Worm (Caenorhabditis elegans) whole organism, mixed stage, embryonic: ENCODE measurements around the gene inos-1.

Experiments
- ceh-39 ChIP-seq: fragments of 150-350 bp; optimal IDR thresholded peaks from 2 replicates; lab custom pipeline; 2014; ENCODE audit warnings: missing biosample characterization, missing genetic modification characterization
- ces-1 ChIP-seq: fragments of 150-350 bp; optimal IDR thresholded peaks from 2 replicates; lab custom pipeline; 2014; ENCODE audit warnings: missing biosample characterization, missing genetic modification reagents, missing genetic modification characterization
- drap-1 ChIP-seq: fragments of 200-800 bp; sonication (Bioruptor generic); optimal IDR thresholded peaks from 3 replicates; lab custom pipeline; 2018; ENCODE audit warnings: mild to moderate bottlenecking, missing genetic modification characterization, missing compliant biosample characterization
- elt-1 ChIP-seq: sonication (generic microtip); optimal IDR thresholded peaks from 2 replicates; lab custom pipeline; 2017; ENCODE audit warnings: missing genetic modification characterization, mild to moderate bottlenecking, missing compliant biosample characterization, antibody characterized with exemption, moderate library complexity, borderline replicate concordance; ENCODE audit not compliant: insufficient read depth
- elt-3 ChIP-seq: fragments of 150-350 bp; optimal IDR thresholded peaks from 2 replicates; lab custom pipeline; 2014; ENCODE audit warnings: missing biosample characterization, missing genetic modification characterization
- snpc-4 ChIP-seq: fragments of 150-350 bp; optimal IDR thresholded peaks from 2 replicates; lab custom pipeline; 2014; ENCODE audit warnings: missing biosample characterization, missing genetic modification characterization
- tbx-8 ChIP-seq: fragments of 200-800 bp; sonication (Bioruptor generic); optimal IDR thresholded peaks from 2 replicates; lab custom pipeline; 2018; ENCODE audit warnings: mild to moderate bottlenecking, missing genetic modification characterization, moderate library complexity, missing compliant biosample characterization
- unc-120 ChIP-seq: sonication (generic microtip); optimal IDR thresholded peaks from 2 replicates; lab custom pipeline; 2017; ENCODE audit warnings: missing genetic modification characterization, missing compliant biosample characterization; ENCODE audit not compliant: poor library complexity, severe bottlenecking
- unc-39 ChIP-seq: fragments of 150-350 bp; optimal IDR thresholded peaks from 2 replicates; lab custom pipeline; 2014; ENCODE audit warnings: missing biosample characterization, missing genetic modification characterization

The inos-1 gene

DNA sequence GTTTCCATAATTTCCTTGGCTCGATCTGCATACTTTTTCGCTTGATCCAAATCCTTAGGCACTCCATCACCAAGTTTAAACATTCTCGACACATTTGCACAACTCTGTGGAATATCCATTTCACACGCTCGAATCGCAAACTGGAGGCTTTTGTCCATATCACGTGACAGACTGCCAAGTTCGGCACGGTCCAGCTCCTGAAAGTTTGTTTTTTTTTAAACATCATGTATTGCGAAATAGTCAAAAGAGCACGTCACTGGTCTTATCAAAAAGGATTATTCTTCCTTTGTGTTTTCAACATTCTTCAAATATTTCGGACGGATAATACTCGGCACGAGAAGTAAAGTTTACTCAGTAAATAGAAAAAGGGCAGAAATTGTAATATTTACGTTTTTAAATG is 50.9 kb downstream of the inos-1 start:
- TF ChIP-seq drap-1 (GFP tag; lab: Kevin White, UChicago) (no peak), snpc-4 (tag; lab: Kevin White, UChicago) (no peak), ceh-39 (no peak), tbx-8 (GFP tag; lab: Kevin White, UChicago) (no peak), ces-1 (no peak), unc-39 (no peak), unc-120 (tag; lab: Kevin White, UChicago) (no peak), elt-3 (tag; lab: Kevin White, UChicago) (no peak), elt-1 (tag; lab: Kevin White, UChicago) (no peak)
- TF ChIP-seq, all 35 proteins: peak for 0
